Worm (Caenorhabditis elegans): ENCODE data around the gene Y71H2AM.14.

- TF ChIP-seq flt-1 (GFP tag; IDR thresholded peaks at IDR 0.05) (0 out of 2 replicates have a peak, but pooled peaks have one; percentile 53), ama-1 (optimal IDR thresholded peaks at IDR 0.05) (no peak), hmbx-1 (tag; optimal IDR thresholded peaks at IDR 0.05) (no peak), hnd-1 (tag; optimal IDR thresholded peaks at IDR 0.05) (no peak)
Measured at ce11 chrIII:2785840-2786239, 39.4 kb upstream of the Y71H2AM.14 start, which contains the start of gene Y71H2AM.20.

All from whole organism, early embryonic.